Worm (Caenorhabditis elegans) whole organism, L1 larva: ENCODE measurements around the gene T02G5.3.

Experiments
- unc-62 ChIP-seq: fragments of 150-350 bp; optimal IDR thresholded peaks from 2 replicates; lab custom pipeline; 2014; ENCODE audit warnings: missing biosample characterization, missing genetic modification reagents, missing genetic modification characterization
- ztf-4 ChIP-seq: fragments of 150-350 bp; optimal IDR thresholded peaks from 2 replicates; lab custom pipeline; 2014; ENCODE audit warnings: missing biosample characterization, missing genetic modification characterization

DNA sequence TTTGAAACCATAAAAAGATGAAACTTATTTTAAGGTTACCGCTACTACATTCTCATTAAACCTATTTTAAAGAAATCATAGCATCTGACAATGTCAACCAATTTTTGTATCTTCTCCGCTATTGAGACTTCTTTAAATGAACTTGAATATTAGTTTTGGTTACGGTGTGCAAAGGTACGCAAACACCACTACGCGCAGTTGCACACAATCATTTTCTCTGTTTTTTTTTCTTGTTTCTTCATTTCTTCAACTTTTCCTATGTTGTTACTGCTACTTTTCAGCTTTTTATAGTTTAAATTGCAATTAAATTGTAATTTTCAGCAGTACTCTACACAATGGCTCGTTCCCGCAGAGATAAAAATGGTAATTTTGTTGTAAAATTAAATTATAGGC lies 18.5 kb downstream of the T02G5.3 start, which contains the start of gene F10E7.5:
- TF ChIP-seq ztf-4 (tag; lab: Kevin White, UChicago) (no peak), unc-62 (GFP tag; lab: Kevin White, UChicago) (no peak)
